Fruit fly (Drosophila melanogaster) whole organism, adult: ENCODE data around the gene CG17751.

ENCODE experiments used
- CG11617 ChIP-seq: fragments of 200-800 bp; sonication (Bioruptor generic); optimal IDR thresholded peaks from 2 replicates; lab custom pipeline; 2017; ENCODE audit warnings: mild to moderate bottlenecking, missing biosample characterization, missing genetic modification reagents, missing genetic modification characterization
- CG12768 ChIP-seq: fragments of 200-800 bp; sonication (Bioruptor generic); optimal IDR thresholded peaks from 2 replicates; lab custom pipeline; 2017; ENCODE audit warnings: missing biosample characterization, missing genetic modification characterization, mild to moderate bottlenecking, moderate library complexity, missing genetic modification reagents
- CG14711 ChIP-seq: fragments of 200-800 bp; sonication (Bioruptor generic); optimal IDR thresholded peaks from 2 replicates; lab custom pipeline; 2018; ENCODE audit warnings: missing biosample characterization, mild to moderate bottlenecking, missing genetic modification characterization, moderate library complexity
- CG1620 ChIP-seq: fragments of 200-800 bp; sonication (Bioruptor generic); optimal IDR thresholded peaks from 2 replicates; lab custom pipeline; 2016; ENCODE audit warnings: missing biosample characterization, missing genetic modification characterization
- CG33017 ChIP-seq: fragments of 200-800 bp; sonication (Bioruptor generic); optimal IDR thresholded peaks from 2 replicates; lab custom pipeline; 2018; ENCODE audit warnings: missing biosample characterization, mild to moderate bottlenecking, missing genetic modification characterization, moderate library complexity
- CG5204 ChIP-seq: fragments of 200-800 bp; sonication (Bioruptor generic); optimal IDR thresholded peaks from 2 replicates; lab custom pipeline; 2016; ENCODE audit warnings: missing biosample characterization, missing genetic modification characterization
- CG7101 ChIP-seq: fragments of 200-800 bp; sonication (Bioruptor generic); optimal IDR thresholded peaks from 2 replicates; lab custom pipeline; 2018; ENCODE audit warnings: missing biosample characterization, mild to moderate bottlenecking, missing genetic modification characterization, moderate library complexity
- Clk ChIP-seq: fragments of 200-800 bp; sonication (Bioruptor generic); optimal IDR thresholded peaks from 2 replicates; lab custom pipeline; 2017; ENCODE audit warnings: missing biosample characterization, missing genetic modification characterization
- Crg-1 ChIP-seq: fragments of 200-800 bp; sonication (Bioruptor generic); optimal IDR thresholded peaks from 2 replicates; lab custom pipeline; 2016; ENCODE audit warnings: missing biosample characterization, missing genetic modification characterization
- Hr96 ChIP-seq: fragments of 200-800 bp; sonication (Bioruptor generic); optimal IDR thresholded peaks from 2 replicates; lab custom pipeline; 2016; ENCODE audit warnings: missing biosample characterization, missing genetic modification characterization
- bab1 ChIP-seq: fragments of 200-800 bp; sonication (Bioruptor generic); optimal IDR thresholded peaks from 3 replicates; lab custom pipeline; 2019; ENCODE audit warnings: missing biosample characterization, mild to moderate bottlenecking, missing genetic modification characterization, moderate library complexity
- cic ChIP-seq: fragments of 200-800 bp; sonication (Bioruptor generic); optimal IDR thresholded peaks from 2 replicates; lab custom pipeline; 2017; ENCODE audit warnings: missing biosample characterization, mild to moderate bottlenecking, missing genetic modification characterization, moderate library complexity
- cnc ChIP-seq, 2 experiments: fragments of >200 bp; optimal IDR thresholded peaks; 2 replicates each; lab custom pipeline; 2017
- pad ChIP-seq: fragments of 200-800 bp; sonication (Bioruptor generic); optimal IDR thresholded peaks from 3 replicates; lab custom pipeline; 2017; ENCODE audit warnings: missing biosample characterization, missing genetic modification characterization, mild to moderate bottlenecking, moderate library complexity, missing genetic modification reagents

DNA sequence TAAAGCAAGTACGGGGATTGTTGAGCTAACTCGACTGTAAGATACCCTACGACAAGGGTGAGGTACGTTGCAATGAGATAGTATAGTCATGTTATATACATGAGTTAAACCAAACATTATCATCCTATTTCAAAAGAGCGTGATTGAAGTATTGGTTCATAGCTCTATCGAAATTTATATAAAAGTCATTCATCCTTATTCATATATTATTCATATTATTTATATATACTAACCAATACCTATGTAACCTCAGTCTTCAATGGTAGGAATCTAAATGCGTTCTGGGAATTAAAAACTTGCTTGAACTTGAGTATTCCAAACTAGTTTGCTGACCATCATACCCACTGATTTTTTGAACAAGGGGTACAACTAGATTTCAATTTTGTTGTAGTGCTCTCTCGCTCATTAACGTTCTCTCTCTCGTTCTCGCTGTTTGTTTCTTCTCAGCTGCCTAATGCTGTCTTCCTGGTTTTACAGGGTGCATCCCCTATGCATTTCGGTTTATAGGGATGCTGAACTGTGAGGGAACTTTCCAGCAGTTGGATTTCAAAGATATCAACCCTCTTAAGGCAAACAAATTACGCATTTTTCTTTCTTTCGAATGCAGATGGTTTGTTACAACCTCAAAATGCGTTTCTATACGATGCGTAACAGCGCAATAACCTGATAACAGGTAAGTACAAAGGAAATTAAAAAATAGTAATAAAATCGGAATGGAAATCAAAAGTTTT, 20.9 kb downstream of the CG17751 start:
- no peak for TF ChIP-seq CG11617 (GFP tag; lab: Kevin White, UChicago)
- TF ChIP-seq CG7101 (tag; lab: Kevin White, UChicago) = no peak
- no peak for TF ChIP-seq Hr96 (GFP tag; lab: Kevin White, UChicago)
- no peak for TF ChIP-seq CG14711
- TF ChIP-seq cnc (optimal IDR thresholded peaks at IDR 0.05; lab: Kevin White, UChicago) = no peak
- TF ChIP-seq cic (GFP tag; lab: Kevin White, UChicago) = no peak
- TF ChIP-seq CG33017 (tag; lab: Kevin White, UChicago) = no peak
- TF ChIP-seq Clk = no peak
- TF ChIP-seq CG12768 (GFP tag; lab: Kevin White, UChicago) = no peak
- peak; percentile 7 for TF ChIP-seq pad
- TF ChIP-seq Crg-1 (GFP tag; lab: Kevin White, UChicago) = no peak
- no peak for TF ChIP-seq bab1 (GFP tag; lab: Kevin White, UChicago)
- no peak for TF ChIP-seq CG1620 (GFP tag; lab: Kevin White, UChicago)
- TF ChIP-seq CG5204 (GFP tag; lab: Kevin White, UChicago) = no peak
